Worm (Caenorhabditis elegans): ENCODE results near the gene grd-13.

Gene grd-13

ce11 chrIV:3477124-3477523 lies 39.0 kb downstream of the grd-13 start, which contains the start of gene srz-69:
srz-69 (minus strand) TSS chrIV:3477224.
- TF ChIP-seq blmp-1 (tag; optimal IDR thresholded peaks at IDR 0.05; ENCODE audit: insufficient read depth) (no peak), ceh-16 (tag; optimal IDR thresholded peaks at IDR 0.05) (no peak), C34F6.9 (tag; optimal IDR thresholded peaks at IDR 0.05) (no peak), unc-39 (tag; optimal IDR thresholded peaks at IDR 0.05) (no peak), mab-5 (tag; optimal IDR thresholded peaks at IDR 0.05) (no peak), ztf-11 (tag; optimal IDR thresholded peaks at IDR 0.05) (no peak)

DNA sequence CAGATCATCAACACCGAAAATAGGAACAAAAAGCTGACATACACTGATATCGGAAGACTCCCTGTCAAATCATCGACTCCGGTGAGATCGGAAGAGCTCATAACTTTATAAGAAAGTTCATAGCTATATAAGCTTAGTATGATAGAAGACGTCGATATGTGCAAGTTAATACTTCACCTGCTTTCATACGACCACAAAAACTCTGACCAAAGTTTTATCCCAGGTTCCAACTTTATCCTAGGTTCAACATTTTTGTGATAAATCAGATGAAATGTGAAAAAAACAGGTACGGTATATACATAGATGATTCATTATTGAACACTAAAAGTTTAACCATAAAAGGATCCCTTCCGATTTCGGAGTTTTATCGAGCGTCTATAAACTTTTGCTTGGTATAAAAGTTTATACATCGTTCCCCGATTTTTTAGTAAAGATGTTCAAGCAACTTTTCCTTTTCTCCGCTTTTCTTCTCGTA lies 40.8 kb downstream of the grd-13 start, which contains the start of the genes srz-70 and C09G12.5:
TSS of gene srz-70 (minus strand) at position 101 of the 475 bp plus-strand sequence.
TSS of gene C09G12.5 (plus strand) at position 425 of the 475 bp plus-strand sequence.
- TF ChIP-seq elt-1 (tag; optimal IDR thresholded peaks at IDR 0.05) = no peak
- no peak for TF ChIP-seq mab-5 (tag; optimal IDR thresholded peaks at IDR 0.05)
- TF ChIP-seq mdl-1 (tag; optimal IDR thresholded peaks at IDR 0.05) = no peak
- TF ChIP-seq sem-4 (tag; optimal IDR thresholded peaks at IDR 0.05) = no peak
- no peak for TF ChIP-seq lin-39 (tag; optimal IDR thresholded peaks at IDR 0.05)
- no peak for TF ChIP-seq fos-1 (tag; optimal IDR thresholded peaks at IDR 0.05)

ce11 chrIV:3481760-3482159 lies 43.6 kb downstream of the grd-13 start, which contains the start of gene srz-37:
srz-37 (minus strand) TSS chrIV:3481860.
- TF ChIP-seq ztf-1 (GFP tag; conservative IDR thresholded peaks at IDR 0.05) = no peak
- TF ChIP-seq nhr-21 (tag; optimal IDR thresholded peaks at IDR 0.05) = no peak
- no peak for TF ChIP-seq lin-13 (GFP tag; optimal IDR thresholded peaks at IDR 0.05)
- no peak for TF ChIP-seq egl-27 (tag; optimal IDR thresholded peaks at IDR 0.05)
- no peak for TF ChIP-seq ztf-4 (tag; optimal IDR thresholded peaks at IDR 0.05)
- no peak for TF ChIP-seq nhr-237 (tag; optimal IDR thresholded peaks at IDR 0.05)
- no peak for TF ChIP-seq aly-2 (tag; optimal IDR thresholded peaks at IDR 0.05)
- TF ChIP-seq R02D3.7 (tag; optimal IDR thresholded peaks at IDR 0.05) = no peak
- no peak for TF ChIP-seq mbf-1 (tag; optimal IDR thresholded peaks at IDR 0.05)
- TF ChIP-seq ceh-82 (tag; optimal IDR thresholded peaks at IDR 0.05) = no peak
- TF ChIP-seq elt-3 (tag; optimal IDR thresholded peaks at IDR 0.05) = no peak
- no peak for TF ChIP-seq alr-1 (tag; optimal IDR thresholded peaks at IDR 0.05)
- TF ChIP-seq lin-39 (tag; optimal IDR thresholded peaks at IDR 0.05) = no peak
- TF ChIP-seq ZK546.5 (tag; optimal IDR thresholded peaks at IDR 0.05) = no peak
- no peak for TF ChIP-seq ztf-11 (tag; optimal IDR thresholded peaks at IDR 0.05)
- TF ChIP-seq blmp-1 (tag; optimal IDR thresholded peaks at IDR 0.05; ENCODE audit: insufficient read depth) = no peak
- no peak for TF ChIP-seq nhr-25 (tag; optimal IDR thresholded peaks at IDR 0.05)
- no peak for TF ChIP-seq nhr-10 (tag; optimal IDR thresholded peaks at IDR 0.05)
- no peak for TF ChIP-seq nhr-11 (tag; optimal IDR thresholded peaks at IDR 0.05)
- TF ChIP-seq nhr-77 (tag; optimal IDR thresholded peaks at IDR 0.05) = no peak

DNA sequence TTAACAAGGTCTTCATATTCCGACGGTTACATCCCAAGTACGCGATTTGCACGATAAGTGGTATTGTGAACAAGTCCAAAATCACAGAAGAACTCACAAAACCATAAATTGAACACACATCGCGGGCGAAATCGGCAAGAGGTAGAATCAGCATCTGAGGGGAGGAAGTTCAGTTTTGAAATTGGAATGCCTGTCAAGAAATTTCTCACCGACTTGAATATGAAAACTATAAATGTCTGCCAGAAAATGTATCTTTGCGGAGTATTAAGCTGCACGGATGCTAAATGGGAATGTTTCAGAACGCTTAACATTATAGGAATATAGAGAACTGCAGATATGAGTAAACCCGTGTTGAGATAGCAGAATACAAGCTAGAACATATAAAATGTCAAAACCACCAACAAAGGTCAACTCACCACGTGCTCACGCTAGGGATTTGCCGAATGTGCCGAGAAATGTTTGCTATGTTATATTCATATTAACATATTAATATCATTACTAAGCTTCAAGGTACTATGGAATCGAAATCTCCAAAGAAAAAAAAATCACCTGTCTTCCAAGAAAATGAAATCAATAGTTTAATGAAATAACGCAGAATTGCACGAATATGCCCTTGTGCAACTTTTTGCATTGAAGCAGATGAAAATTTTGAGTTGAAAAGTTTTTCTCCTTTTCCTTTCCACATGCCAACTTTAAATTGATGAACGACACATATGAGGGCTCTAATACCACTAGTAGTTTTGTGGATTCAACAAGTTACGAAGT lies 44.3 kb downstream of the grd-13 start, which contains the start of gene srz-82:
TSS of gene srz-82 (plus strand) at position 701 of the 765 bp plus-strand sequence.
- TF ChIP-seq elt-3 (tag; optimal IDR thresholded peaks at IDR 0.05) = no peak
- TF ChIP-seq nhr-77 (tag; optimal IDR thresholded peaks at IDR 0.05) = no peak
- no peak for TF ChIP-seq nhr-237 (tag; optimal IDR thresholded peaks at IDR 0.05)
- no peak for TF ChIP-seq mdl-1 (tag; optimal IDR thresholded peaks at IDR 0.05)
- no peak for TF ChIP-seq skn-1 (tag; optimal IDR thresholded peaks at IDR 0.05)
- no peak for TF ChIP-seq snpc-4 (tag; optimal IDR thresholded peaks at IDR 0.05)
- TF ChIP-seq aly-2 (tag; optimal IDR thresholded peaks at IDR 0.05) = no peak
- no peak for TF ChIP-seq elt-1 (tag; optimal IDR thresholded peaks at IDR 0.05)
- no peak for TF ChIP-seq nhr-12 (tag; optimal IDR thresholded peaks at IDR 0.05)
- TF ChIP-seq egl-27 (tag; optimal IDR thresholded peaks at IDR 0.05) = no peak
- no peak for TF ChIP-seq nhr-21 (tag; optimal IDR thresholded peaks at IDR 0.05)
- TF ChIP-seq nhr-25 (tag; optimal IDR thresholded peaks at IDR 0.05) = no peak
- TF ChIP-seq nhr-11 (tag; optimal IDR thresholded peaks at IDR 0.05) = no peak
